Worm (Caenorhabditis elegans): ENCODE results near the gene odr-1.

DNA sequence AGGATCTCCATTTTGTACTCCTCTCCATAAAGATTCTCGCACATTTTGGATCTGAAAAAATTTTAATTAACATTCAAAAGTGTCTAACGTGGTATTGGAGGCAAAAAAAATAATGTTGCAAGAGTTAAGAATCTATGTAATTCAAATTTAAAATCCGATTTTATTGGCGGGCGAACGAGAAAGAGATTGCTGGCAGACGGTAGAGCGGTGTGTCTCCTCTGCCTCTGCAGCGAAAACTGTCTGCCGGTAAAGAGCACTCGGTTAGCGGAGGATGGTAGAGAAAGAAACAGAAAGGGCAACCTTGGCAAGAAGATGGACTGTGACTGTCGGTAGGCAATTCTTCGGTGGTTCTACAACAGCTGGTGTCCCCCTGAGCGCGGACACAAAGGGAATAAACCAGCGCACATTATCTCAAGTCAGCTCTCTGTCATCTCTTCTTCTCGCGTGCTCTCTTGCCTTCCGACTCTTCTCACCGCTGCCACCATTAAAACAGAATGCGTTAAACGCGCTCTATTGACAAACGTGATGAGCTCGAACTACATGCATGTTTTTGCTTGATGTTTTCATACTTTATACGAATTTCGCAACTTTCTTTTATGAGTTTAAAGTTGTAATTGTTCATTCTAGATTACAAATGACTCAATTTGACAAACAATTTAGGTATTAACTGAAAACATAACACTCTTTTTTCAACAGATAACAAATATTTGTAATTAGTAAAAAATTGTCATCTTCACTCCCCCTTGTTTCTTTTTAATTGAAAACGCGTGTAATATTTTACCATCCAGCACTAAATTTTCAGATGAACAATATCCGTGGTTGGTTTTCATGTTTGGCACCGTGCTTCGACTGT, 31.7 kb downstream of the odr-1 start, which contains the start of the genes cdk-4 and F18H3.1:
- TF ChIP-seq nhr-25 (tag; optimal IDR thresholded peaks at IDR 0.05) = peak; percentile 72
- TF ChIP-seq unc-39 (tag; optimal IDR thresholded peaks at IDR 0.05) = no peak
- TF ChIP-seq nhr-12 (tag; optimal IDR thresholded peaks at IDR 0.05) = no peak
- no peak for TF ChIP-seq snpc-4 (tag; optimal IDR thresholded peaks at IDR 0.05)

Measured in whole organism, L3 larva.